Worm (Caenorhabditis elegans) whole organism, late embryonic: ENCODE data around the gene C16C8.26.

Experiments
- ceh-48 ChIP-seq: sonication (generic microtip); optimal IDR thresholded peaks from 2 replicates; lab custom pipeline; 2016; ENCODE audit warnings: missing genetic modification characterization, inconsistent platforms, missing compliant biosample characterization
- elt-4 ChIP-seq: sonication (generic microtip); optimal IDR thresholded peaks from 2 replicates; lab custom pipeline; 2016; ENCODE audit warnings: missing genetic modification characterization, missing compliant biosample characterization
- ets-4 ChIP-seq: sonication (generic microtip); optimal IDR thresholded peaks from 2 replicates; lab custom pipeline; 2016; ENCODE audit warnings: missing genetic modification characterization, missing compliant biosample characterization

DNA sequence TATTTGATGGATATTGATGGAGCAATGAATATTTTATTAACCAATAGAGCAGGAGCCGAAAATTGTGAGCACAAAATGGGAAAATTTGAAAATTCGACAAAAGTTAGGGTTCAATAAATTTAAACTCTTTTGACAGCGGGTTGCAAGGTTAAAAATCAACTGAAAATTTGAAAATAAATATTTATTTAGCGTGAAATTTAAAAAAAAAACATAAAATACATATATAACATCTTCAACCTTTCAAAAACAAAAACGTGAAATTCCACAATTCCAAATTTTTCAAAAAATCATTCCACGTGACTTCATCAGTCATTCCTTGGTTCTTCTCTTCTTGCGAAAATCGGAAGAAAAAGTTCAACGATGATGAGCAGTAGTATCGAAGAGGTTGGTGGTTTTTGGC lies 28.7 kb downstream of the C16C8.26 start, which contains the start of gene C16C8.18:
- TF ChIP-seq elt-4 (tag; lab: Kevin White, UChicago) (no peak), ets-4 (tag; lab: Kevin White, UChicago) (no peak), ceh-48 (tag; lab: Kevin White, UChicago) (no peak)
